Worm (Caenorhabditis elegans) whole organism, midembryonic: ENCODE data around the gene grd-1.

ENCODE experiments used
- T22C8.4 ChIP-seq: fragments of 200-800 bp; sonication (Bioruptor generic); IDR thresholded peaks from 2 replicates; pipeline ENCODE4 v1.3.6; 2022; ENCODE audit warnings: missing genetic modification characterization, missing compliant biosample characterization
- cog-1 ChIP-seq: sonication (generic microtip); optimal IDR thresholded peaks from 2 replicates; lab custom pipeline; 2016; ENCODE audit warnings: missing genetic modification characterization, missing compliant biosample characterization
- flt-1 ChIP-seq: fragments of 200-800 bp; sonication (Bioruptor generic); IDR thresholded peaks from 2 replicates; pipeline ENCODE4 v1.3.6; 2022; ENCODE audit warnings: missing genetic modification characterization, missing compliant biosample characterization
- klf-2 ChIP-seq: fragments of 200-800 bp; sonication (Bioruptor generic); conservative IDR thresholded peaks from 2 replicates; pipeline ENCODE4 v1.3.6; 2022; ENCODE audit warnings: missing genetic modification reagents, missing genetic modification characterization, missing compliant biosample characterization
- med-1 ChIP-seq: sonication (generic microtip); optimal IDR thresholded peaks from 2 replicates; lab custom pipeline; 2017; ENCODE audit warnings: missing genetic modification characterization, mild to moderate bottlenecking, missing compliant biosample characterization, antibody characterized with exemption, missing genetic modification reagents; ENCODE audit not compliant: insufficient read depth
- ref-1 ChIP-seq: fragments of 200-800 bp; sonication (Bioruptor generic); conservative IDR thresholded peaks from 2 replicates; pipeline ENCODE4 v1.3.6; 2022; ENCODE audit warnings: missing genetic modification reagents, missing genetic modification characterization, missing compliant biosample characterization
- tab-1 ChIP-seq: fragments of 200-800 bp; sonication (Bioruptor generic); IDR thresholded peaks from 2 replicates; pipeline ENCODE4 v1.3.6; 2022; ENCODE audit warnings: missing genetic modification characterization, missing compliant biosample characterization
- ztf-23 ChIP-seq: fragments of 200-800 bp; sonication (Bioruptor generic); IDR thresholded peaks from 2 replicates; pipeline ENCODE4 v1.3.6; 2022; ENCODE audit warnings: missing genetic modification reagents, missing genetic modification characterization, missing compliant biosample characterization
- ztf-29 ChIP-seq: fragments of 200-800 bp; sonication (Bioruptor generic); IDR thresholded peaks from 2 replicates; pipeline ENCODE4 v1.3.6; 2022; ENCODE audit warnings: missing genetic modification reagents, missing genetic modification characterization, missing compliant biosample characterization

grd-1 gene

ce11 chrX:11078150-11078549, 31.1 kb upstream of the grd-1 start, which contains the start of gene W04G3.10:
W04G3.10 (minus strand) TSS chrX:11078250.
- TF ChIP-seq ztf-29 (GFP tag; lab: Robert Waterston, UW) (no peak), flt-1 (no peak), tab-1 (GFP tag; lab: Robert Waterston, UW) (no peak), ref-1 (GFP tag; lab: Robert Waterston, UW) (no peak), T22C8.4 (GFP tag; lab: Robert Waterston, UW) (no peak), ztf-23 (no peak), cog-1 (tag; lab: Kevin White, UChicago) (no peak), med-1 (GFP tag; lab: Kevin White, UChicago) (no peak), klf-2 (GFP tag; lab: Robert Waterston, UW) (no peak)

DNA sequence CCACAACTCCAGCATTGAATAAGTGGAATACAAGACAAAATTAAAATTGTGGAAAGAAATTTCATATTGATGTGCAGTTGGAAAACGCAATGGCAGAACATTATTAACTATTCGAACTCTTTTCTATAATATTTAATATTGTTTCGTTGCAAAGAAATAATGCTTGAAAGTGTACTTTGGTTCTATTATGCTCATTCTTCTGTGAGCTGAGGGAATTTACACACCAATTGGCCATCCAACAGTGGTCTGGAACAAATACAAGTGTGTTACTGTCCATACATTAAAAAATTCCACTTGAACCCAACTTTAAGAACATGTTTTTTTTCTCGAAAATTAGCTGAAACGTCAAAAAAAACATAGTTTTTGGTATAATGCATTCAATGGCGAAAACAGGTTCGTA, 29.6 kb upstream of the grd-1 start, which contains the start of gene W04G3.13:
W04G3.13 (minus strand) TSS at position 101 of the 400 bp plus-strand sequence.
- no peak for TF ChIP-seq med-1 (GFP tag; lab: Kevin White, UChicago)
- no peak for TF ChIP-seq flt-1

- TF ChIP-seq cog-1 (tag; lab: Kevin White, UChicago) (no peak), flt-1 (no peak), med-1 (GFP tag; lab: Kevin White, UChicago) (no peak), klf-2 (GFP tag; lab: Robert Waterston, UW) (no peak), ztf-29 (GFP tag; lab: Robert Waterston, UW) (no peak), ztf-23 (no peak), tab-1 (GFP tag; lab: Robert Waterston, UW) (no peak)
Observed at ce11 chrX:11080170-11080728, 29.0 kb upstream of the grd-1 start, which contains the start of gene sulp-7. sulp-7 (plus strand) TSS chrX:11080678.

ce11 chrX:11085162-11085561, 24.1 kb upstream of the grd-1 start, which contains the start of gene W04G3.7:
W04G3.7 (minus strand) TSS chrX:11085262.
- TF ChIP-seq flt-1 (no peak), ztf-29 (GFP tag; lab: Robert Waterston, UW) (no peak), tab-1 (GFP tag; lab: Robert Waterston, UW) (no peak), ztf-23 (no peak), klf-2 (GFP tag; lab: Robert Waterston, UW) (no peak), T22C8.4 (GFP tag; lab: Robert Waterston, UW) (no peak), ref-1 (GFP tag; lab: Robert Waterston, UW) (no peak), med-1 (GFP tag; lab: Kevin White, UChicago) (no peak), cog-1 (tag; lab: Kevin White, UChicago) (no peak)

ce11 chrX:11088952-11089351, 20.3 kb upstream of the grd-1 start, which contains the start of gene W04G3.11:
W04G3.11 (plus strand) TSS chrX:11089195.
- TF ChIP-seq flt-1 (no peak), klf-2 (GFP tag; lab: Robert Waterston, UW) (no peak), ztf-23 (no peak), T22C8.4 (GFP tag; lab: Robert Waterston, UW) (no peak), tab-1 (GFP tag; lab: Robert Waterston, UW) (no peak), med-1 (GFP tag; lab: Kevin White, UChicago) (no peak), cog-1 (tag; lab: Kevin White, UChicago) (no peak), ztf-29 (GFP tag; lab: Robert Waterston, UW) (no peak)

DNA sequence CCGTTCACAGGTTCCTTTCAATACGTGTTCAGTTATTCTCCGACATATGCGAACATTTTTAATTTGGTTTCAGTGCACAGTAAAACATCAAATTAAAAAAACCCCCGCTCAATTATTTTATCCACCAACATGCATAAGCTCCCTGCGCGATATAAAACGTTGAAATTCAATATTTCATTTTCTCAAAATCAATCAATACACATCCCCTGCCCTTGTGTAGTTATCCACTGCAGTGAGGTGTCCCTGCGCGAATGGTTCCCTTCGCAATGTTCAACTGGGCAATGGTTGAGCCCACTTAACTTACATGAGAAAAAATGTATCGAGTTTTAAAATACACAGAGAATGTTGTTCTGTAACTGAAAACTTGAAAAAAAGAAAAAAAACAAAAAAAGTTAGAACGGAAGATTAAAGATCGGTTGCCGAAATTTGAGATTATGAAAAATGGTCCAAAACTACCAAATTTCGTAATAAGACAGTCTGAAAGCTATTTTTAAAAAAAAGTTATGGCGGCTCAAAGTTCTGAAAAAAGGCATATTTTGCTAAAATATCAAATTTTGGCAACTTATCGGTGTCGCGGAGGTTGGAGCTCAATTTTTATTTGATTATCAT, 15.2 kb upstream of the grd-1 start:
- TF ChIP-seq ref-1 (GFP tag; lab: Robert Waterston, UW) (no peak), T22C8.4 (GFP tag; lab: Robert Waterston, UW) (peak; percentile 100), cog-1 (tag; lab: Kevin White, UChicago) (peak; percentile 98), flt-1 (peak; percentile 90), klf-2 (GFP tag; lab: Robert Waterston, UW) (peak; percentile 85), tab-1 (GFP tag; lab: Robert Waterston, UW) (no peak; the same call in none of the 2 replicates), med-1 (GFP tag; lab: Kevin White, UChicago) (peak; percentile 76), ztf-29 (GFP tag; lab: Robert Waterston, UW) (peak; percentile 69), ztf-23 (peak; percentile 93)

- TF ChIP-seq ref-1 (GFP tag; lab: Robert Waterston, UW) (peak; percentile 85), ztf-29 (GFP tag; lab: Robert Waterston, UW) (peak; percentile 79), tab-1 (GFP tag; lab: Robert Waterston, UW) (peak; percentile 90), T22C8.4 (GFP tag; lab: Robert Waterston, UW) (peak; percentile 86), klf-2 (GFP tag; lab: Robert Waterston, UW) (peak; percentile 82), ztf-23 (peak; percentile 86), med-1 (GFP tag; lab: Kevin White, UChicago) (peak; percentile 35), flt-1 (peak; percentile 94), cog-1 (tag; lab: Kevin White, UChicago) (peak; percentile 83)
Observed at ce11 chrX:11095480-11095879, 13.8 kb upstream of the grd-1 start.

DNA sequence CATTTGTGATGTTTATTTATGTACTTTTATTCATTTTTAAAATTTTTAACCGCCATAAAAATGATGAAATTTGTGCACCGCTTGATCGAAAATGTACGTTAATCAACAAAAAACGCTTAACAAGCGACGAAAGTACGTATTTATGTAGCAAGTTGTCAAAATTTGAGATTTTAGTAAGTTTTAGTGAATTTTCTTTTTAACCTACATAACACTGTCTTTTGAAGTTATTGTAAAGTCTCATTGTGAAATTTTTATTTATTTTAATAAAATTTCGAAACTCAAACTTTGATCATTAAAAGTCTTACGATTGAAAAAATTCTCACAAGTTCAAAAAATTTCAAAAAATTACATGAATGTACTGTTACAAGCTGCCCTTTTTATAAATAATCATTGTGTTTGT, 11.9 kb upstream of the grd-1 start:
- TF ChIP-seq ztf-23 (no peak), med-1 (GFP tag; lab: Kevin White, UChicago) (no peak), cog-1 (tag; lab: Kevin White, UChicago) (no peak), ztf-29 (GFP tag; lab: Robert Waterston, UW) (no peak), flt-1 (no peak), klf-2 (GFP tag; lab: Robert Waterston, UW) (no peak), ref-1 (GFP tag; lab: Robert Waterston, UW) (no peak), tab-1 (GFP tag; lab: Robert Waterston, UW) (no peak), T22C8.4 (GFP tag; lab: Robert Waterston, UW) (no peak)

- TF ChIP-seq ref-1 (GFP tag; lab: Robert Waterston, UW) (no peak), tab-1 (GFP tag; lab: Robert Waterston, UW) (no peak), cog-1 (tag; lab: Kevin White, UChicago) (no peak), T22C8.4 (GFP tag; lab: Robert Waterston, UW) (no peak), ztf-23 (no peak), klf-2 (GFP tag; lab: Robert Waterston, UW) (no peak), flt-1 (no peak), ztf-29 (GFP tag; lab: Robert Waterston, UW) (no peak), med-1 (GFP tag; lab: Kevin White, UChicago) (no peak)
Observed at ce11 chrX:11098086-11098485, 11.2 kb upstream of the grd-1 start, which contains the start of gene W02H3.3. W02H3.3 (minus strand) TSS chrX:11098186.
